Fruit fly (Drosophila melanogaster): Measurements from ENCODE around the gene CG42780.

CG42780 gene

dm6 chrX:7285995-7286985, 45.7 kb downstream of the CG42780 start, which contains the start of gene CG2059 (continued):
- TF ChIP-seq CG14667 (GFP tag; IDR thresholded peaks at IDR 0.05) = 0 out of 2 replicates have a peak, but pooled peaks have one; percentile 11
- TF ChIP-seq Ada2b (GFP tag; IDR thresholded peaks at IDR 0.05) = peak; percentile 20; the same call in 1 of the 2 replicates
- no peak for TF ChIP-seq D (optimal IDR thresholded peaks at IDR 0.05)
- no peak for TF ChIP-seq D (GFP tag; optimal IDR thresholded peaks at IDR 0.05)
- TF ChIP-seq corto (GFP tag; optimal IDR thresholded peaks at IDR 0.05) = no peak
- TF ChIP-seq da (GFP tag; optimal IDR thresholded peaks at IDR 0.05) = peak; percentile 44
- peak; percentile 13; the same call in 1 of the 2 replicates for TF ChIP-seq gt (GFP tag; IDR thresholded peaks at IDR 0.05)
- peak; percentile 100 for TF ChIP-seq CG1603 (tag; optimal IDR thresholded peaks at IDR 0.05)
- TF ChIP-seq CG7271 (tag; optimal IDR thresholded peaks at IDR 0.05) = peak; percentile 27
- TF ChIP-seq MTF-1 (GFP tag; optimal IDR thresholded peaks at IDR 0.05; ENCODE audit: borderline replicate concordance) = peak; percentile 51
- no peak for TF ChIP-seq CG17612 (GFP tag; IDR thresholded peaks at IDR 0.05)
- peak; percentile 96 for TF ChIP-seq Adf1 (GFP tag; IDR thresholded peaks at IDR 0.05)
- TF ChIP-seq Mrtf (GFP tag; IDR thresholded peaks at IDR 0.05) = no peak
- TF ChIP-seq CG12391 (tag; optimal IDR thresholded peaks at IDR 0.05) = peak; percentile 52
- peak; percentile 24 for TF ChIP-seq CG10979 (tag; optimal IDR thresholded peaks at IDR 0.05)
- TF ChIP-seq Dll (GFP tag; IDR thresholded peaks at IDR 0.05; ENCODE audit: partially characterized antibody) = peak; percentile 19; the same call in 1 of the 4 replicates
- 0 out of 2 replicates have a peak, but pooled peaks have one; percentile 27 for TF ChIP-seq CG1024 (GFP tag; IDR thresholded peaks at IDR 0.05)
- TF ChIP-seq gcm (GFP tag; optimal IDR thresholded peaks at IDR 0.05) = no peak
- TF ChIP-seq CG15269 (tag; optimal IDR thresholded peaks at IDR 0.05) = peak; percentile 4
- TF ChIP-seq zfh1 (GFP tag; IDR thresholded peaks at IDR 0.05) = peak; percentile 57; the same call in 2 of the 3 replicates
- TF ChIP-seq ato (GFP tag; IDR thresholded peaks at IDR 0.05; ENCODE audit: partially characterized antibody) = no peak
- no peak for TF ChIP-seq TFAM (GFP tag; optimal IDR thresholded peaks at IDR 0.05)
- no peak for TF ChIP-seq Gsc (GFP tag; IDR thresholded peaks at IDR 0.05)
- peak; percentile 37; the same call in 1 of the 2 replicates for TF ChIP-seq CG31441 (GFP tag; IDR thresholded peaks at IDR 0.05)
- no peak for TF ChIP-seq run (tag; optimal IDR thresholded peaks at IDR 0.05)
- peak; percentile 58 for TF ChIP-seq bbx (GFP tag; IDR thresholded peaks at IDR 0.05; ENCODE audit: partially characterized antibody)
- TF ChIP-seq CG6791 (GFP tag; IDR thresholded peaks at IDR 0.05; ENCODE audit: partially characterized antibody) = peak; percentile 59; the same call in 2 of the 3 replicates
- TF ChIP-seq Hr39 (optimal IDR thresholded peaks at IDR 0.05) = no peak
- peak; percentile 74 for TF ChIP-seq CG3847 (GFP tag; IDR thresholded peaks at IDR 0.05)
- TF ChIP-seq CG10543 (GFP tag; optimal IDR thresholded peaks at IDR 0.05) = peak; percentile 34
- TF ChIP-seq bsh (GFP tag; optimal IDR thresholded peaks at IDR 0.05) = peak in 1 of 2 experiments; percentile 22
- no peak for TF ChIP-seq hth (optimal IDR thresholded peaks at IDR 0.05)
- TF ChIP-seq Eip74EF (GFP tag; optimal IDR thresholded peaks at IDR 0.05) = no peak
- no peak for TF ChIP-seq unc-4 (GFP tag; IDR thresholded peaks at IDR 0.05; ENCODE audit: partially characterized antibody)
- peak; percentile 4 for TF ChIP-seq gro (GFP tag; optimal IDR thresholded peaks at IDR 0.05)
- TF ChIP-seq ac (GFP tag; optimal IDR thresholded peaks at IDR 0.05) = no peak
- TF ChIP-seq Jarid2 (GFP tag; optimal IDR thresholded peaks at IDR 0.05) = peak; percentile 49
- TF ChIP-seq CG13624 (GFP tag; optimal IDR thresholded peaks at IDR 0.05) = peak; percentile 26
- TF ChIP-seq nau (GFP tag; optimal IDR thresholded peaks at IDR 0.05) = no peak
- TF ChIP-seq HmgD (GFP tag; optimal IDR thresholded peaks at IDR 0.05) = peak; percentile 84
- peak; percentile 97 for TF ChIP-seq CG17186 (GFP tag; optimal IDR thresholded peaks at IDR 0.05)
- TF ChIP-seq twi (tag; optimal IDR thresholded peaks at IDR 0.05) = no peak
- TF ChIP-seq CG6854 (GFP tag; optimal IDR thresholded peaks at IDR 0.05) = no peak
- peak in 1 of 2 experiments; percentile 35 for TF ChIP-seq insv (GFP tag; optimal IDR thresholded peaks at IDR 0.05)
- TF ChIP-seq repo (GFP tag; optimal IDR thresholded peaks at IDR 0.05) = no peak
- no peak for TF ChIP-seq ERR (GFP tag; optimal IDR thresholded peaks at IDR 0.05)
- no peak for TF ChIP-seq CG17328 (GFP tag; IDR thresholded peaks at IDR 0.05)
